Worm (Caenorhabditis elegans): Measurements from ENCODE around the gene clec-161.

- TF ChIP-seq klf-2 (GFP tag; conservative IDR thresholded peaks at IDR 0.05) (no peak), med-1 (GFP tag; optimal IDR thresholded peaks at IDR 0.05; ENCODE audit: insufficient read depth) (no peak), ztf-29 (GFP tag; IDR thresholded peaks at IDR 0.05) (no peak), T22C8.4 (GFP tag; IDR thresholded peaks at IDR 0.05) (no peak), flt-1 (GFP tag; IDR thresholded peaks at IDR 0.05) (no peak), tab-1 (GFP tag; IDR thresholded peaks at IDR 0.05) (no peak), ztf-23 (GFP tag; IDR thresholded peaks at IDR 0.05) (no peak), cog-1 (tag; optimal IDR thresholded peaks at IDR 0.05) (no peak), ref-1 (GFP tag; conservative IDR thresholded peaks at IDR 0.05) (no peak)
These were observed 5.7 kb upstream of the clec-161 start, which contains the start of the genes pri-1 and F58A4.6 for ce11 chrIII:9614211-9614610.
